Worm (Caenorhabditis elegans) whole organism, L4/young adult: Measurements from ENCODE around the gene npl-4.2.

Experiments
- W03F9.2 ChIP-seq: fragments of 150-350 bp; optimal IDR thresholded peaks from 2 replicates; lab custom pipeline; 2014; ENCODE audit warnings: missing biosample characterization, missing genetic modification characterization
- dao-5 ChIP-seq: sonication (generic microtip); optimal IDR thresholded peaks from 2 replicates; lab custom pipeline; 2016; ENCODE audit warnings: missing genotype, missing genetic modification characterization, moderate library complexity, missing compliant biosample characterization
- him-1 ChIP-seq: sonication (generic microtip); optimal IDR thresholded peaks from 2 replicates; lab custom pipeline; 2016; ENCODE audit warnings: missing genotype, missing genetic modification reagents, missing genetic modification characterization, missing compliant biosample characterization

ce11 chrII:5604441-5604840 lies 18.2 kb upstream of the npl-4.2 start:
- TF ChIP-seq him-1 (tag; lab: Kevin White, UChicago) (no peak), dao-5 (tag; lab: Kevin White, UChicago) (no peak), W03F9.2 (no peak)
